Worm (Caenorhabditis elegans) whole organism, L2 larva: ENCODE measurements around the gene F26G1.9.

Source experiments
- R02D3.7 ChIP-seq: fragments of 150-350 bp; optimal IDR thresholded peaks from 2 replicates; lab custom pipeline; 2014; ENCODE audit warnings: missing biosample characterization, missing genetic modification characterization
- elt-3 ChIP-seq: sonication (generic microtip); optimal IDR thresholded peaks from 2 replicates; lab custom pipeline; 2017; ENCODE audit warnings: missing biosample characterization, missing genetic modification characterization
- lin-39 ChIP-seq: fragments of 150-350 bp; optimal IDR thresholded peaks from 2 replicates; lab custom pipeline; 2014; ENCODE audit warnings: missing biosample characterization, missing genetic modification reagents, missing genetic modification characterization
- nhr-12 ChIP-seq: fragments of 150-350 bp; optimal IDR thresholded peaks from 2 replicates; lab custom pipeline; 2014; ENCODE audit warnings: missing biosample characterization, missing genetic modification characterization
- skn-1 ChIP-seq: sonication (generic microtip); optimal IDR thresholded peaks from 2 replicates; lab custom pipeline; 2017; ENCODE audit warnings: missing biosample characterization, missing genetic modification characterization

- TF ChIP-seq skn-1 (tag; lab: Kevin White, UChicago): peak; percentile 32
- no peak for TF ChIP-seq R02D3.7 (tag; lab: Kevin White, UChicago)
- no peak for TF ChIP-seq elt-3 (tag; lab: Kevin White, UChicago)
- no peak for TF ChIP-seq lin-39 (tag; lab: Kevin White, UChicago)
- TF ChIP-seq nhr-12 (tag; lab: Kevin White, UChicago): no peak
Measured at ce11 chrII:4739984-4740462, 33.8 kb downstream of the F26G1.9 start, which contains the start of gene eas-1.
